Worm (Caenorhabditis elegans): ENCODE measurements around the gene F10G7.12.

DNA sequence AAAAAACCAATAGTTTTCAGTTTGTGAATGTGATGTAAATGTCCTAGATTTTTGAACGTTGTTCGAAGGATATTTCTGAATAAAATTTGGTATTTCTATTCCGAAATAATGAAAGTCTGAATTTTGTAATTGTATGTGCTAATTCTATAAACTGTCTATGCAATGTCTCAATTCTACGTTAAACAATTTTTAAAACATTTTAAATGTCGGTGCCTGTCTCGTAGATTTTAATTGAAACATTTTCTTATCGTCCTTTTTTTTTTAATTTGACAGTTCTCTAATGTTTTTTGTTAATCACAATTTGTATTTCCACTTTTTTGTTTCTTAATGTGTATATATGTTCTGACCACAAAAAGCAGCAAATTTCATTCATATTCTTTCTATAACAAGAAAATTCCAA, 40.2 kb downstream of the F10G7.12 start, which contains the start of gene F41C3.7:
- TF ChIP-seq daf-8 (GFP tag; IDR thresholded peaks at IDR 0.05) (no peak), php-3 (GFP tag; IDR thresholded peaks at IDR 0.05) (no peak), nhr-11 (tag; optimal IDR thresholded peaks at IDR 0.05) (no peak), hlh-30 (tag; optimal IDR thresholded peaks at IDR 0.05; ENCODE audit: insufficient read depth) (no peak), fkh-10 (GFP tag; optimal IDR thresholded peaks at IDR 0.05) (no peak), lin-13 (GFP tag; optimal IDR thresholded peaks at IDR 0.05) (no peak), nhr-237 (tag; optimal IDR thresholded peaks at IDR 0.05) (no peak)

All from whole organism, L4 larva.